Worm (Caenorhabditis elegans) whole organism, L3 larva: ENCODE results near the gene mel-32.

Experiments
- R02D3.7 ChIP-seq: fragments of 150-350 bp; optimal IDR thresholded peaks from 2 replicates; lab custom pipeline; 2014; ENCODE audit warnings: missing biosample characterization, missing genetic modification characterization
- ZK546.5 ChIP-seq: sonication (generic microtip); optimal IDR thresholded peaks from 2 replicates; lab custom pipeline; 2017; ENCODE audit warnings: missing biosample characterization, missing genetic modification characterization
- aly-2 ChIP-seq: fragments of 150-350 bp; optimal IDR thresholded peaks from 2 replicates; lab custom pipeline; 2014; ENCODE audit warnings: missing biosample characterization, missing genetic modification characterization
- ama-1 ChIP-seq: fragments of 150-350 bp; optimal IDR thresholded peaks from 2 replicates; lab custom pipeline; 2018
- ceh-16 ChIP-seq: sonication (generic microtip); optimal IDR thresholded peaks from 2 replicates; lab custom pipeline; 2017; ENCODE audit warnings: missing biosample characterization, missing genetic modification characterization
- ceh-9 ChIP-seq: sonication (generic microtip); optimal IDR thresholded peaks from 2 replicates; lab custom pipeline; 2018; ENCODE audit warnings: missing biosample characterization, missing genetic modification characterization
- fkh-10 ChIP-seq: sonication (generic microtip); optimal IDR thresholded peaks from 2 replicates; lab custom pipeline; 2017; ENCODE audit warnings: missing biosample characterization, missing genetic modification reagents, missing genetic modification characterization
- fos-1 ChIP-seq: fragments of 150-350 bp; optimal IDR thresholded peaks from 2 replicates; lab custom pipeline; 2014; ENCODE audit warnings: missing biosample characterization, missing genetic modification characterization
- lin-39 ChIP-seq: fragments of 150-350 bp; optimal IDR thresholded peaks from 2 replicates; lab custom pipeline; 2018; ENCODE audit warnings: missing biosample characterization, missing genetic modification reagents, missing genetic modification characterization
- nhr-23 ChIP-seq: fragments of 150-350 bp; optimal IDR thresholded peaks from 2 replicates; lab custom pipeline; 2014; ENCODE audit warnings: missing biosample characterization, missing genetic modification reagents, missing genetic modification characterization
- nhr-76 ChIP-seq: fragments of 150-350 bp; sonication (generic microtip); optimal IDR thresholded peaks from 5 replicates; lab custom pipeline; 2014; ENCODE audit warnings: missing biosample characterization, missing genetic modification characterization
- ztf-4 ChIP-seq: fragments of 150-350 bp; optimal IDR thresholded peaks from 2 replicates; lab custom pipeline; 2014; ENCODE audit warnings: missing biosample characterization, missing genetic modification characterization

DNA sequence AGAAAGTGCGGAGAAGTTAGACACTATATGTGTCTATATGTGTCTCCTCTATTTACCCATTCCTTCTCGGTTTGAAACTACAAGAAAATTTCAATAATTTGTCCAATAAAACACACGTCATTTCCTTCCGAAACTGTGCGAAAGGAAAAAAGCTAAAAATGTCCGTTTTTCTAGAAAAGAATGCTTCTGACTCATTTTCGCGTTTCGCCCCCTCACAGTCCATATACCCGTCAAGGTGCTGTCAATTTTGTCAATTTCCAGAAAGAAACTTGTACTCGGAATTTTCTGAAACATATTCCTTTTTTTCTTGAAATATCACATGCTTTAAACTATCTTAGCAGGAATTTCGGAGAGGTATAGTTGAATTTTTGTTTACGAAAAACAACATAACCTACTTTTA lies 40.0 kb downstream of the mel-32 start:
- TF ChIP-seq fkh-10 (GFP tag; lab: Kevin White, UChicago): no peak
- TF ChIP-seq ztf-4 (tag; lab: Kevin White, UChicago): no peak
- TF ChIP-seq aly-2 (tag; lab: Kevin White, UChicago): no peak
- no peak for TF ChIP-seq ZK546.5 (tag; lab: Kevin White, UChicago)
- TF ChIP-seq R02D3.7: no peak
- TF ChIP-seq nhr-23: no peak
- no peak for TF ChIP-seq nhr-76
- TF ChIP-seq ceh-16 (tag; lab: Kevin White, UChicago): no peak
- TF ChIP-seq fos-1 (tag; lab: Kevin White, UChicago): no peak
- no peak for TF ChIP-seq lin-39 (tag; lab: Kevin White, UChicago)
- TF ChIP-seq ama-1 (lab: Kevin White, UChicago): no peak
- no peak for TF ChIP-seq ceh-9 (tag; lab: Kevin White, UChicago)
